Worm (Caenorhabditis elegans): ENCODE results near the gene mfn-1.

- TF ChIP-seq klf-2 (GFP tag; conservative IDR thresholded peaks at IDR 0.05) (no peak), T22C8.4 (GFP tag; IDR thresholded peaks at IDR 0.05) (no peak), flt-1 (GFP tag; IDR thresholded peaks at IDR 0.05) (no peak), ztf-23 (GFP tag; IDR thresholded peaks at IDR 0.05) (no peak), ref-1 (GFP tag; conservative IDR thresholded peaks at IDR 0.05) (no peak), med-1 (GFP tag; optimal IDR thresholded peaks at IDR 0.05; ENCODE audit: insufficient read depth) (no peak), cog-1 (tag; optimal IDR thresholded peaks at IDR 0.05) (no peak), tab-1 (GFP tag; IDR thresholded peaks at IDR 0.05) (no peak), ztf-29 (GFP tag; IDR thresholded peaks at IDR 0.05) (no peak)
These were observed 40.2 kb downstream of the mfn-1 start, which contains the start of gene C05D12.4 for ce11 chrII:11431584-11431983.
